Worm (Caenorhabditis elegans) whole organism, L4/young adult: Measurements from ENCODE around the gene Y38C1BA.1.

Source experiments
- dao-5 ChIP-seq: sonication (generic microtip); optimal IDR thresholded peaks from 2 replicates; lab custom pipeline; 2016; ENCODE audit warnings: missing genotype, missing genetic modification characterization, moderate library complexity, missing compliant biosample characterization
- him-1 ChIP-seq: sonication (generic microtip); optimal IDR thresholded peaks from 2 replicates; lab custom pipeline; 2016; ENCODE audit warnings: missing genotype, missing genetic modification reagents, missing genetic modification characterization, missing compliant biosample characterization

ce11 chrIV:1752480-1752879 lies 51.3 kb downstream of the Y38C1BA.1 start:
- TF ChIP-seq him-1 (tag; lab: Kevin White, UChicago) (no peak), dao-5 (tag; lab: Kevin White, UChicago) (no peak)
